Worm (Caenorhabditis elegans) whole organism, late embryonic: ENCODE data around the gene T06D4.1.

Experiments
- C08G9.2 ChIP-seq: sonication (generic microtip); optimal IDR thresholded peaks from 2 replicates; lab custom pipeline; 2016; ENCODE audit warnings: mild to moderate bottlenecking, missing genetic modification characterization, moderate library complexity, missing compliant biosample characterization
- C38D4.7 ChIP-seq: fragments of 200-800 bp; sonication (Bioruptor generic); optimal IDR thresholded peaks from 2 replicates; lab custom pipeline; 2018; ENCODE audit warnings: mild to moderate bottlenecking, missing genetic modification characterization, moderate library complexity, missing compliant biosample characterization
- F13H6.1 ChIP-seq: sonication (generic microtip); optimal IDR thresholded peaks from 2 replicates; lab custom pipeline; 2016; ENCODE audit warnings: missing genetic modification characterization, missing compliant biosample characterization
- K02D7.2 ChIP-seq: sonication (generic microtip); optimal IDR thresholded peaks from 2 replicates; lab custom pipeline; 2017; ENCODE audit warnings: mild to moderate bottlenecking, missing genetic modification characterization, missing compliant biosample characterization
- K09A11.1 ChIP-seq: sonication (generic microtip); optimal IDR thresholded peaks from 2 replicates; lab custom pipeline; 2017; ENCODE audit warnings: antibody characterized with exemption, mild to moderate bottlenecking, missing genetic modification characterization, missing compliant biosample characterization; ENCODE audit not compliant: insufficient read depth
- ama-1 ChIP-seq: fragments of 150-350 bp; optimal IDR thresholded peaks from 2 replicates; lab custom pipeline; 2014
- ceh-14 ChIP-seq: sonication (generic microtip); optimal IDR thresholded peaks from 2 replicates; lab custom pipeline; 2016; ENCODE audit warnings: missing genotype, missing genetic modification characterization, missing compliant biosample characterization
- ceh-18 ChIP-seq: sonication (generic microtip); optimal IDR thresholded peaks from 2 replicates; lab custom pipeline; 2016; ENCODE audit warnings: missing genetic modification characterization, missing compliant biosample characterization
- ceh-19 ChIP-seq: fragments of 200-800 bp; sonication (Bioruptor generic); optimal IDR thresholded peaks from 2 replicates; lab custom pipeline; 2018; ENCODE audit warnings: mild to moderate bottlenecking, missing genetic modification characterization, missing compliant biosample characterization
- ceh-24 ChIP-seq: sonication (generic microtip); optimal IDR thresholded peaks from 2 replicates; lab custom pipeline; 2016; ENCODE audit warnings: mild to moderate bottlenecking, missing genetic modification characterization, missing compliant biosample characterization
- dve-1 ChIP-seq: sonication (generic microtip); optimal IDR thresholded peaks from 2 replicates; lab custom pipeline; 2017; ENCODE audit warnings: antibody characterized with exemption, mild to moderate bottlenecking, missing genetic modification characterization, missing compliant biosample characterization
- ets-4 ChIP-seq: sonication (generic microtip); optimal IDR thresholded peaks from 2 replicates; lab custom pipeline; 2016; ENCODE audit warnings: missing genetic modification characterization, missing compliant biosample characterization
- fkh-10 ChIP-seq: fragments of 150-350 bp; optimal IDR thresholded peaks from 2 replicates; lab custom pipeline; 2014; ENCODE audit warnings: missing biosample characterization, missing genetic modification reagents, missing genetic modification characterization
- gmeb-2 ChIP-seq: sonication (generic microtip); optimal IDR thresholded peaks from 2 replicates; lab custom pipeline; 2016; ENCODE audit warnings: missing genetic modification characterization, inconsistent platforms, missing compliant biosample characterization
- hlh-13 ChIP-seq: fragments of 200-800 bp; sonication (Bioruptor generic); optimal IDR thresholded peaks from 2 replicates; lab custom pipeline; 2018; ENCODE audit warnings: mild to moderate bottlenecking, missing genetic modification characterization, missing compliant biosample characterization
- hlh-15 ChIP-seq: sonication (generic microtip); optimal IDR thresholded peaks from 2 replicates; lab custom pipeline; 2016; ENCODE audit warnings: missing genetic modification characterization, missing compliant biosample characterization
- npax-4 ChIP-seq: sonication (generic microtip); optimal IDR thresholded peaks from 2 replicates; lab custom pipeline; 2016; ENCODE audit warnings: missing genetic modification characterization, missing compliant biosample characterization
- odd-2 ChIP-seq: sonication (generic microtip); optimal IDR thresholded peaks from 2 replicates; lab custom pipeline; 2017; ENCODE audit warnings: antibody characterized with exemption, mild to moderate bottlenecking, missing genetic modification characterization, missing compliant biosample characterization
- pag-3 ChIP-seq: sonication (generic microtip); optimal IDR thresholded peaks from 2 replicates; lab custom pipeline; 2016; ENCODE audit warnings: missing compliant biosample characterization, missing genetic modification characterization, borderline replicate concordance
- pat-9 ChIP-seq: fragments of 200-800 bp; sonication (Bioruptor generic); optimal IDR thresholded peaks from 2 replicates; lab custom pipeline; 2018; ENCODE audit warnings: mild to moderate bottlenecking, missing genetic modification characterization, moderate library complexity, missing compliant biosample characterization
- pha-2 ChIP-seq: sonication (generic microtip); optimal IDR thresholded peaks from 2 replicates; lab custom pipeline; 2017; ENCODE audit warnings: mild to moderate bottlenecking, missing genetic modification characterization, missing compliant biosample characterization
- pqm-1 ChIP-seq: sonication (generic microtip); optimal IDR thresholded peaks from 2 replicates; lab custom pipeline; 2016; ENCODE audit warnings: missing genetic modification characterization, missing compliant biosample characterization
- pros-1 ChIP-seq: fragments of 150-350 bp; optimal IDR thresholded peaks from 2 replicates; lab custom pipeline; 2014; ENCODE audit warnings: missing biosample characterization, missing genetic modification reagents, missing genetic modification characterization
- ref-2 ChIP-seq: sonication (generic microtip); optimal IDR thresholded peaks from 2 replicates; lab custom pipeline; 2016; ENCODE audit warnings: missing genetic modification characterization, missing compliant biosample characterization
- rnt-1 ChIP-seq: sonication (generic microtip); optimal IDR thresholded peaks from 2 replicates; lab custom pipeline; 2016; ENCODE audit warnings: missing genetic modification characterization, missing compliant biosample characterization
- sox-2 ChIP-seq: fragments of 200-800 bp; sonication (Bioruptor generic); IDR thresholded peaks from 2 replicates; pipeline ENCODE4 v1.3.6; 2022; ENCODE audit warnings: missing genetic modification reagents, missing genetic modification characterization, missing compliant biosample characterization
- sox-4 ChIP-seq: sonication (generic microtip); optimal IDR thresholded peaks from 2 replicates; lab custom pipeline; 2017; ENCODE audit warnings: mild to moderate bottlenecking, missing genetic modification characterization, inconsistent platforms, missing compliant biosample characterization
- syd-9 ChIP-seq: sonication (generic microtip); optimal IDR thresholded peaks from 2 replicates; lab custom pipeline; 2016; ENCODE audit warnings: mild to moderate bottlenecking, missing genetic modification characterization, moderate library complexity, missing compliant biosample characterization
- tbx-7 ChIP-seq: sonication (generic microtip); optimal IDR thresholded peaks from 2 replicates; lab custom pipeline; 2016; ENCODE audit warnings: missing genotype, missing genetic modification characterization, missing compliant biosample characterization
- ttx-3 ChIP-seq: sonication (generic microtip); optimal IDR thresholded peaks from 2 replicates; lab custom pipeline; 2016; ENCODE audit warnings: missing genetic modification reagents, missing genetic modification characterization, missing compliant biosample characterization
- unc-3 ChIP-seq, 2 experiments: fragments of 200-800 bp in 1 of 2; sonication (Bioruptor generic) in 1 of 2; sonication (generic microtip) in 1 of 2; conservative IDR thresholded peaks in 1 of 2; optimal IDR thresholded peaks in 1 of 2; 2 replicates each; pipeline versions ENCODE4 v1.3.6 to Lab custom; 2016 to 2022; ENCODE audit warnings: missing compliant biosample characterization in 2 of 2, missing genetic modification characterization in 2 of 2, missing genetic modification reagents in 1 of 2
- unc-42 ChIP-seq: sonication (generic microtip); optimal IDR thresholded peaks from 2 replicates; lab custom pipeline; 2016; ENCODE audit warnings: missing genotype, missing genetic modification characterization, missing compliant biosample characterization
- unc-86 ChIP-seq: sonication (generic microtip); optimal IDR thresholded peaks from 2 replicates; lab custom pipeline; 2016; ENCODE audit warnings: missing genetic modification characterization, missing compliant biosample characterization
- zip-5 ChIP-seq: sonication (generic microtip); optimal IDR thresholded peaks from 2 replicates; lab custom pipeline; 2016; ENCODE audit warnings: missing genetic modification characterization, missing compliant biosample characterization

Gene T06D4.1

ce11 chrII:3378275-3378674 is 3.4 kb upstream of the T06D4.1 start, which contains the start of gene Y49F6C.2:
Gene Y49F6C.2 (plus strand): TSS chrII:3378575.
- TF ChIP-seq hlh-15: no peak
- TF ChIP-seq ceh-18 (tag; lab: Kevin White, UChicago): no peak
- no peak for TF ChIP-seq gmeb-2 (tag; lab: Kevin White, UChicago)

ce11 chrII:3383116-3383515 is 1.5 kb downstream of the T06D4.1 start:
- TF ChIP-seq npax-4 (tag; lab: Kevin White, UChicago): no peak
- no peak for TF ChIP-seq K02D7.2
- no peak for TF ChIP-seq fkh-10 (GFP tag; lab: Kevin White, UChicago)
- no peak for TF ChIP-seq ref-2 (tag; lab: Kevin White, UChicago)
- no peak for TF ChIP-seq unc-42
- no peak for TF ChIP-seq C38D4.7 (GFP tag; lab: Kevin White, UChicago)
- TF ChIP-seq pag-3: no peak
- no peak for TF ChIP-seq sox-4 (tag; lab: Kevin White, UChicago)

ce11 chrII:3385736-3386135 is 4.1 kb downstream of the T06D4.1 start, which contains the start of gene T06D4.2:
Gene T06D4.2 (minus strand): TSS chrII:3385905.
- TF ChIP-seq npax-4 (tag; lab: Kevin White, UChicago) (no peak), ceh-14 (tag; lab: Kevin White, UChicago) (no peak), C08G9.2 (tag; lab: Kevin White, UChicago) (no peak), dve-1 (no peak), odd-2 (tag; lab: Kevin White, UChicago) (no peak), pha-2 (no peak), pqm-1 (tag; lab: Kevin White, UChicago) (no peak), rnt-1 (tag; lab: Kevin White, UChicago) (no peak), syd-9 (tag; lab: Kevin White, UChicago) (no peak), K02D7.2 (no peak), pros-1 (no peak), pag-3 (no peak), pat-9 (no peak), ttx-3 (tag; lab: Kevin White, UChicago) (no peak)

ce11 chrII:3387503-3387902 is 5.9 kb downstream of the T06D4.1 start, which contains the start of gene T06D4.6:
Gene T06D4.6 (minus strand): TSS chrII:3387603.
- no peak for TF ChIP-seq ceh-19 (GFP tag; lab: Kevin White, UChicago)
- TF ChIP-seq hlh-13: no peak
- TF ChIP-seq sox-2 (GFP tag; lab: Robert Waterston, UW): no peak
- TF ChIP-seq ref-2 (tag; lab: Kevin White, UChicago): no peak
- TF ChIP-seq fkh-10 (GFP tag; lab: Kevin White, UChicago): no peak
- no peak for TF ChIP-seq tbx-7 (tag; lab: Kevin White, UChicago)
- TF ChIP-seq ceh-24 (tag; lab: Kevin White, UChicago): no peak
- TF ChIP-seq ets-4 (tag; lab: Kevin White, UChicago): no peak
- no peak for TF ChIP-seq C08G9.2 (tag; lab: Kevin White, UChicago)
- no peak for TF ChIP-seq K09A11.1

DNA sequence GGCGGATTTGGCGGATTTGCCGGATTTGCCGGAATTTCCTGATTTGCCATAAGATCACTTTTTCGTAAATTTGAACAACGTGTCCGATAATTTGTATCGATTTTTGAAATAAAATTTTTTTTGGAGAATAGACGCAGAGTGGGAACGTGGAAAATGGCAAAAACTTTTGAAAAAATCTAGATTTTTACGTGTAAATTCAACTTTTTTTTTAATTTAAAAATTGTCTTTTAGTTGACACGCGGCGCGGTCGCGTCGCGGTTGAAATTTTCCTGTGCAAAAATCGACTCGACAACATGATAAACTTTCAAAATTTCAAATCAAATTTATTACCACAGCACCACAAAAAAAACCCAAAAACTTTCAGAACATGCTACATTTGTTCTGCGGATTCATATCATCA is 13.9 kb downstream of the T06D4.1 start, which contains the start of gene nep-20:
Gene nep-20 (minus strand): TSS at position 101 of the 400 bp plus-strand sequence.
- TF ChIP-seq pha-2 (no peak), unc-3 (GFP tag; conservative IDR thresholded peaks at IDR 0.05; lab: Robert Waterston, UW) (no peak), unc-3 (tag; optimal IDR thresholded peaks at IDR 0.05; lab: Kevin White, UChicago) (no peak), F13H6.1 (tag; lab: Kevin White, UChicago) (no peak), pat-9 (no peak), tbx-7 (tag; lab: Kevin White, UChicago) (no peak), ttx-3 (tag; lab: Kevin White, UChicago) (no peak), ama-1 (lab: Kevin White, UChicago) (no peak), unc-86 (tag; lab: Kevin White, UChicago) (no peak), rnt-1 (tag; lab: Kevin White, UChicago) (no peak), hlh-13 (no peak), ceh-24 (tag; lab: Kevin White, UChicago) (no peak), sox-2 (GFP tag; lab: Robert Waterston, UW) (no peak), zip-5 (tag; lab: Kevin White, UChicago) (no peak)
